Fruit fly (Drosophila melanogaster): ENCODE results near the gene CG9109.
A peak's percentile ranks its signal among the peaks of the same experiment; 100 is the strongest.

CG9109 gene

DNA sequence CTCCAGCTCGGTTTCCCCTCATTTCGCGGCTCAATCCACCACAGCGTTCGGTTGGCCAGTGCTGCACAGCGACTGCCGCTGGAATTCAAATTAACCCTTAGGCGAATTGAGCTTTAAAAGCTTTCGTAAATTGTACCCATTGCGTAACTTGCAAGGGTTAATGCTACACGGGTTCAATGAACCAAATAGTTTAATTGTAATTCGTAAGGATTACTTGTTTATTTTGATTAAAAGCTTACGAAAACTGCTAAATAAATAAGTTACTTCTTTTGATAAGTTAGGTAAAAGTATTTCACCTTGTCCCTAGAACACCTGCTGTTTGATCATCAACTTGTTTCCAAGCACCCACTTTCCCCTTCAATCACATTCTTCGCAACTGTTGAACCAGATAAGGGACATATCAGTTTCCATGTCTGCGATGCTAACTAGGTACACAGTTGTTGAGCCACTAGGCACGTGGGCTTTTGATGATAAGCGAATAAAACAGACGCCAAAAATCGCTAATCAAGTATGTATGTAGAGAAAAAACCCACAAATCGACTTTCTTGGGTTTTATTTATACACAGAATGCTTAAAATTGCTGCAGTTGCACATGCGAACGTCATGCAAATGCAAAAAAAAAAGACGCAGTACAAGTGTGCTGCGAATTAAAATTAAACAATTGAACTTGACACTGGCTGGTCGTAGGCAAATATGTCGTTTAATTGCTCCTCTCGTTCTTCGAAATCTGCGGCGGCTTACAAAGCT, 11.9 kb upstream of the CG9109 start, which contains the start of gene Pfas (continued):
- TF ChIP-seq HLH54F (GFP tag; optimal IDR thresholded peaks at IDR 0.05) (peak; percentile 72), Max (GFP tag; optimal IDR thresholded peaks at IDR 0.05) (peak; percentile 33), sens (GFP tag) (peak; percentile 87), CG31388 (GFP tag; optimal IDR thresholded peaks at IDR 0.05) (no peak), Dp (GFP tag; optimal IDR thresholded peaks at IDR 0.05) (peak; percentile 81), NC2β (GFP tag; optimal IDR thresholded peaks at IDR 0.05) (peak; percentile 12), bcd (GFP tag; optimal IDR thresholded peaks at IDR 0.05) (peak; percentile 40), CG4282 (GFP tag; optimal IDR thresholded peaks at IDR 0.05) (peak; percentile 27), Ada2b (GFP tag; IDR thresholded peaks at IDR 0.05) (peak; percentile 39; the same call in 1 of the 2 replicates), CG17385 (GFP tag; optimal IDR thresholded peaks at IDR 0.05) (peak; percentile 26), CG6654 (GFP tag; optimal IDR thresholded peaks at IDR 0.05) (peak; percentile 70), tna (GFP tag; IDR thresholded peaks at IDR 0.05; ENCODE audit: partially characterized antibody) (no peak), pnt (GFP tag; optimal IDR thresholded peaks at IDR 0.05) (peak; percentile 3), Poxn (GFP tag; IDR thresholded peaks at IDR 0.05) (no peak), CG42726 (GFP tag; IDR thresholded peaks at IDR 0.05; ENCODE audit: partially characterized antibody) (no peak), sima (GFP tag; optimal IDR thresholded peaks at IDR 0.05) (peak; percentile 3), E2f1 (GFP tag; IDR thresholded peaks at IDR 0.05) (peak; percentile 22; the same call in 1 of the 2 replicates), CG4854 (GFP tag; optimal IDR thresholded peaks at IDR 0.05) (peak; percentile 46), tx (GFP tag; optimal IDR thresholded peaks at IDR 0.05) (peak; percentile 47), jumu (GFP tag; optimal IDR thresholded peaks at IDR 0.05) (peak; percentile 34), CG6791 (GFP tag; IDR thresholded peaks at IDR 0.05; ENCODE audit: partially characterized antibody) (no peak), CG10959 (GFP tag; IDR thresholded peaks at IDR 0.05) (peak; percentile 54), CG15601 (tag; optimal IDR thresholded peaks at IDR 0.05) (peak; percentile 52), CG11504 (tag; optimal IDR thresholded peaks at IDR 0.05) (no peak), pb (GFP tag; optimal IDR thresholded peaks at IDR 0.05) (peak; percentile 38), NFAT (GFP tag; IDR thresholded peaks at IDR 0.05) (peak; percentile 54; the same call in 1 of the 2 replicates), CG12769 (tag; optimal IDR thresholded peaks at IDR 0.05) (no peak), slbo (GFP tag; IDR thresholded peaks at IDR 0.05) (peak; percentile 65), wdn (GFP tag; IDR thresholded peaks at IDR 0.05) (no peak), Myb (GFP tag; optimal IDR thresholded peaks at IDR 0.05) (peak; percentile 95), ci (GFP tag; IDR thresholded peaks at IDR 0.05) (peak; percentile 78; the same call in 2 of the 3 replicates), CG10147 (GFP tag; optimal IDR thresholded peaks at IDR 0.05) (peak; percentile 30), Stat92E (GFP tag; optimal IDR thresholded peaks at IDR 0.05) (peak in 1 of 3 experiments; percentile 31), HmgZ (tag; optimal IDR thresholded peaks at IDR 0.05) (peak; percentile 87), CG31365 (tag; optimal IDR thresholded peaks at IDR 0.05) (peak; percentile 55), Dref (GFP tag; IDR thresholded peaks at IDR 0.05) (no peak), CG4707 (GFP tag; optimal IDR thresholded peaks at IDR 0.05) (no peak), CG12391 (tag; optimal IDR thresholded peaks at IDR 0.05) (peak; percentile 50), CG11456 (GFP tag; IDR thresholded peaks at IDR 0.05) (0 out of 3 replicates have a peak, but pooled peaks have one; percentile 34), shn (GFP tag; optimal IDR thresholded peaks at IDR 0.05) (peak; percentile 44), CG31224 (GFP tag; IDR thresholded peaks at IDR 0.05) (no peak), CG11085 (GFP tag; IDR thresholded peaks at IDR 0.05) (no peak), Fer3 (tag; optimal IDR thresholded peaks at IDR 0.05) (peak; percentile 53), mirr (GFP tag; optimal IDR thresholded peaks at IDR 0.05) (peak; percentile 75), gem (tag; optimal IDR thresholded peaks at IDR 0.05) (no peak), CG9437 (GFP tag; optimal IDR thresholded peaks at IDR 0.05) (peak; percentile 8), CG18262 (tag; optimal IDR thresholded peaks at IDR 0.05) (peak; percentile 33), tgo (GFP tag; IDR thresholded peaks at IDR 0.05) (no peak; the same call in 2 of the 3 replicates), scrt (GFP tag; optimal IDR thresholded peaks at IDR 0.05) (peak; percentile 47)
